Worm (Caenorhabditis elegans): Measurements from ENCODE around the gene ugt-5.

The ugt-5 gene

DNA sequence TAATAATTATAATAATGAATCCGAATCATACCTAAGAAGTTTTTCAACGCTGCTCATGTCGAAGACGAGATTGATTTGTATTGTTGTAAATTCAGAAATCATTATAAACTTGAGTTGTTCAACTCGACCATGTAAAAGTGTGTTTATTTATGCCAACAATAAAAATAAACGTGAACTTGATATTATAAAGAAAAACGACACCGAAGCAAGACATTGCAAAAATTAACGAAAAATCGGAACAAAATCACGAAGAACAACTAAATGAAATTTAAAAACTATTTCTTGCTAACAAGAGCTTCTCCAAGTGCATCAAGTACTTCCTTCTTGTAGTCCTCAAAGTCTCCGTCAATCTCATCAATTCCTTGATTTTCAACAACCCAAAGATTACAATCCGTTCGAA, 31.9 kb downstream of the ugt-5 start, which contains the start of gene F18E2.15:
Gene F18E2.15, minus strand, starts transcription at position 101 of the 400 bp plus-strand sequence.
- TF ChIP-seq ceh-28 (tag; optimal IDR thresholded peaks at IDR 0.05) = no peak
- no peak for TF ChIP-seq fos-1 (tag; optimal IDR thresholded peaks at IDR 0.05)
- TF ChIP-seq ZK546.5 (tag; optimal IDR thresholded peaks at IDR 0.05) = no peak
- TF ChIP-seq egl-5 (tag; optimal IDR thresholded peaks at IDR 0.05) = no peak
- TF ChIP-seq aly-2 (tag; optimal IDR thresholded peaks at IDR 0.05) = no peak
- no peak for TF ChIP-seq lsy-12 (tag; optimal IDR thresholded peaks at IDR 0.05)
- no peak for TF ChIP-seq lin-39 (tag; optimal IDR thresholded peaks at IDR 0.05)
- TF ChIP-seq zag-1 (tag; optimal IDR thresholded peaks at IDR 0.05) = no peak
- TF ChIP-seq hmg-11 (tag; optimal IDR thresholded peaks at IDR 0.05) = no peak
- no peak for TF ChIP-seq nhr-43 (tag; optimal IDR thresholded peaks at IDR 0.05; ENCODE audit: poor library complexity, severe bottlenecking)
- TF ChIP-seq nhr-67 (tag; optimal IDR thresholded peaks at IDR 0.05) = no peak
- TF ChIP-seq elt-2 (tag; optimal IDR thresholded peaks at IDR 0.05) = no peak
- TF ChIP-seq fkh-2 (tag; optimal IDR thresholded peaks at IDR 0.05) = no peak
- TF ChIP-seq ceh-16 (tag; optimal IDR thresholded peaks at IDR 0.05) = no peak
- TF ChIP-seq lin-15B (tag; optimal IDR thresholded peaks at IDR 0.05) = no peak
- TF ChIP-seq nhr-23 (tag; optimal IDR thresholded peaks at IDR 0.05) = no peak
- no peak for TF ChIP-seq ztf-11 (tag; optimal IDR thresholded peaks at IDR 0.05)
- TF ChIP-seq sea-2 (GFP tag; optimal IDR thresholded peaks at IDR 0.05) = no peak

DNA sequence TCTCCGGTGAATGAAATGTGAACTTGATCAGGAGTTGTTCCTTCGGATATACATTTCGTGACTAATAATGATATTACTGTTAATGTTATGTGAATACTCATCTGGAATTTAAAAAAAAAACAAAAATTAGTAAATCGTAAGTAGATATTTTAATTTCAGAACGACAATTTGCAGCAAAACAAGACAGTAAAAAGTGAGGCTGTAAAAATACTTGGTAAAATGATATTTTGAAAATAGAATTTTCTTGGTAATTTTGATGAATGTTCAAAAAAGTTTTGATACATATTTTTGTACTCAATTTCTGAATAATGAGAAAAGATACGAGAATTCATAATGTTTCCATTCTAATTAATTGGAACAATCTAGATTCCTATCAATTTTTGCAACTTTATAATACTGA, 33.1 kb downstream of the ugt-5 start, which contains the start of gene papl-1:
Gene papl-1, minus strand, starts transcription at position 101 of the 400 bp plus-strand sequence.
- TF ChIP-seq sea-2 (GFP tag; optimal IDR thresholded peaks at IDR 0.05) (no peak), pqm-1 (tag; optimal IDR thresholded peaks at IDR 0.05) (no peak), nhr-67 (tag; optimal IDR thresholded peaks at IDR 0.05) (no peak), nfya-1 (tag; optimal IDR thresholded peaks at IDR 0.05; ENCODE audit: insufficient read depth) (no peak), skn-1 (tag; optimal IDR thresholded peaks at IDR 0.05) (no peak)

- TF ChIP-seq lin-39 (tag; optimal IDR thresholded peaks at IDR 0.05) (no peak), ceh-82 (tag; optimal IDR thresholded peaks at IDR 0.05) (no peak), nhr-76 (tag; optimal IDR thresholded peaks at IDR 0.05) (no peak), sea-2 (GFP tag; optimal IDR thresholded peaks at IDR 0.05) (no peak), fos-1 (tag; optimal IDR thresholded peaks at IDR 0.05) (no peak), nhr-237 (tag; optimal IDR thresholded peaks at IDR 0.05) (no peak), daf-12 (tag; optimal IDR thresholded peaks at IDR 0.05) (no peak), jun-1 (tag; optimal IDR thresholded peaks at IDR 0.05) (no peak), elt-3 (tag; optimal IDR thresholded peaks at IDR 0.05) (no peak), ceh-28 (tag; optimal IDR thresholded peaks at IDR 0.05) (no peak), unc-39 (tag; optimal IDR thresholded peaks at IDR 0.05) (no peak), egl-27 (tag; optimal IDR thresholded peaks at IDR 0.05) (no peak), ama-1 (optimal IDR thresholded peaks at IDR 0.05) (no peak), ceh-9 (tag; optimal IDR thresholded peaks at IDR 0.05) (no peak), ztf-11 (tag; optimal IDR thresholded peaks at IDR 0.05) (no peak), nhr-23 (tag; optimal IDR thresholded peaks at IDR 0.05) (no peak), nhr-67 (tag; optimal IDR thresholded peaks at IDR 0.05) (no peak), unc-62 (GFP tag; optimal IDR thresholded peaks at IDR 0.05) (no peak), ztf-4 (tag; optimal IDR thresholded peaks at IDR 0.05) (no peak), eor-1 (tag; optimal IDR thresholded peaks at IDR 0.05) (no peak)
Observed at ce11 chrV:12754839-12755238, 37.9 kb downstream of the ugt-5 start, which contains the start of gene gpa-13. Gene gpa-13 (minus strand): TSS chrV:12754939.

DNA sequence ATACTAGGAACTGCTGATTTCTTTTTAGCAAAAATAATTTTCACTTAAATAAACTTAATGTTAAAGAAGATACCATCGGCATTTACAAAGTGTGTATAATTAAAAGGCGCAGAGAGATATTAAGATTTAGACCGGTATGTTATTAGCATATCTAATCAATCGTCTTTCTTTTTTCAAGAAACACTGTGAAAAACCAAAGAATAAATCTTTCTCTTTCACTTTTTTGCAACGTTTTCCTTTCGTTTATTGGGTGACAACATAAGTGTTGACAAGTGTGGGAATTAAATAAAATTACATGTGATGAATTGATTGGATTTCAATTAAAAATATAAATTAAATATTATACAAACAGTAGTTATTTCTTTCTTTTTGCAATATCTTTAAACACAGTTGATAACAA, 40.4 kb downstream of the ugt-5 start, which contains the start of gene C15C8.8:
Gene C15C8.8, minus strand, starts transcription at position 101 of the 400 bp plus-strand sequence.
- TF ChIP-seq pha-4 (tag; optimal IDR thresholded peaks at IDR 0.05) (no peak), zag-1 (tag; optimal IDR thresholded peaks at IDR 0.05) (no peak), jun-1 (tag; optimal IDR thresholded peaks at IDR 0.05) (no peak), nhr-25 (tag; optimal IDR thresholded peaks at IDR 0.05) (no peak), egl-5 (tag; optimal IDR thresholded peaks at IDR 0.05) (no peak)

Data from whole organism, L3 larva.